Fruit fly (Drosophila melanogaster) whole organism, embryonic: ENCODE data around the gene CG11456.

ENCODE experiments used
- Adf1 ChIP-seq: fragments of 200-800 bp; sonication (Bioruptor generic); IDR thresholded peaks from 2 replicates; pipeline ENCODE4 v1.3.6; 2022; ENCODE audit warnings: missing biosample characterization, missing genetic modification characterization
- Aef1 ChIP-seq: fragments of 200-800 bp; sonication (Bioruptor generic); IDR thresholded peaks from 3 replicates; pipeline ENCODE4 v1.3.6; 2022; ENCODE audit warnings: missing biosample characterization, missing genetic modification characterization
- Blimp-1 ChIP-seq: fragments of 200-800 bp; sonication (Bioruptor generic); optimal IDR thresholded peaks from 3 replicates; lab custom pipeline; 2018; ENCODE audit warnings: missing biosample characterization, missing genetic modification characterization, mild to moderate bottlenecking, moderate library complexity, missing genetic modification reagents
- CG1024 ChIP-seq: fragments of 200-800 bp; sonication (Bioruptor generic); IDR thresholded peaks from 2 replicates; pipeline ENCODE4 v1.3.6; 2022; ENCODE audit warnings: missing biosample characterization, missing genetic modification characterization
- CG11093 ChIP-seq: fragments of 200-800 bp; sonication (Bioruptor generic); IDR thresholded peaks from 3 replicates; pipeline ENCODE4 v1.3.6; 2022; ENCODE audit warnings: missing biosample characterization, missing genetic modification characterization
- CG11504 ChIP-seq: fragments of 200-800 bp; sonication (Bioruptor generic); optimal IDR thresholded peaks from 3 replicates; lab custom pipeline; 2019; ENCODE audit warnings: missing biosample characterization, mild to moderate bottlenecking, missing genetic modification characterization, moderate library complexity
- CG12104 ChIP-seq: fragments of 200-800 bp; sonication (Bioruptor generic); optimal IDR thresholded peaks from 3 replicates; lab custom pipeline; 2016; ENCODE audit warnings: missing biosample characterization, missing genetic modification characterization
- CG13775 ChIP-seq: fragments of 200-800 bp; sonication (Bioruptor generic); optimal IDR thresholded peaks from 3 replicates; lab custom pipeline; 2017; ENCODE audit warnings: missing biosample characterization, mild to moderate bottlenecking, missing genetic modification characterization
- CG14441 ChIP-seq: fragments of 200-800 bp; sonication (Bioruptor generic); IDR thresholded peaks from 2 replicates; pipeline ENCODE4 v1.3.6; 2022; ENCODE audit warnings: missing biosample characterization, missing genetic modification characterization
- CG17912 ChIP-seq: fragments of 200-800 bp; sonication (Bioruptor generic); optimal IDR thresholded peaks from 2 replicates; lab custom pipeline; 2018; ENCODE audit warnings: missing biosample characterization, mild to moderate bottlenecking, missing genetic modification characterization
- CG18599 ChIP-seq: fragments of 200-800 bp; sonication (Bioruptor generic); optimal IDR thresholded peaks from 3 replicates; lab custom pipeline; 2017; ENCODE audit warnings: missing biosample characterization, missing genetic modification characterization, mild to moderate bottlenecking, moderate library complexity, missing genetic modification reagents
- CG31388 ChIP-seq: fragments of 200-800 bp; sonication (Bioruptor generic); optimal IDR thresholded peaks from 2 replicates; lab custom pipeline; 2016; ENCODE audit warnings: missing biosample characterization, missing genetic modification characterization
- CG33213 ChIP-seq: fragments of 200-800 bp; sonication (Bioruptor generic); optimal IDR thresholded peaks from 3 replicates; lab custom pipeline; 2016; ENCODE audit warnings: missing biosample characterization, missing genetic modification characterization
- CG3726 ChIP-seq: fragments of 200-800 bp; sonication (Bioruptor generic); IDR thresholded peaks from 3 replicates; pipeline ENCODE4, ENCODE4 v1.3.6; 2022; ENCODE audit warnings: missing biosample characterization, missing genetic modification characterization
- CG4730 ChIP-seq: fragments of 200-800 bp; sonication (Bioruptor generic); IDR thresholded peaks from 2 replicates; pipeline ENCODE4 v1.3.6; 2022; ENCODE audit warnings: missing biosample characterization, missing genetic modification characterization
- CG6254 ChIP-seq: fragments of 200-800 bp; sonication (Bioruptor generic); optimal IDR thresholded peaks from 3 replicates; lab custom pipeline; 2017; ENCODE audit warnings: mild to moderate bottlenecking, missing biosample characterization, missing genetic modification reagents, missing genetic modification characterization
- CG9215 ChIP-seq: fragments of 200-800 bp; sonication (Bioruptor generic); IDR thresholded peaks from 2 replicates; pipeline ENCODE4 v1.3.6; 2022; ENCODE audit warnings: missing biosample characterization, missing genetic modification characterization
- CG9437 ChIP-seq: fragments of 200-800 bp; sonication (Bioruptor generic); optimal IDR thresholded peaks from 2 replicates; lab custom pipeline; 2018; ENCODE audit warnings: missing biosample characterization, mild to moderate bottlenecking, missing genetic modification characterization
- Dek ChIP-seq: fragments of 200-800 bp; sonication (Bioruptor generic); optimal IDR thresholded peaks from 3 replicates; lab custom pipeline; 2019; ENCODE audit warnings: missing biosample characterization, mild to moderate bottlenecking, missing genetic modification characterization, moderate library complexity
- Fer2 ChIP-seq: fragments of 200-800 bp; sonication (Bioruptor generic); optimal IDR thresholded peaks from 2 replicates; lab custom pipeline; 2018; ENCODE audit warnings: missing biosample characterization, mild to moderate bottlenecking, missing genetic modification characterization, moderate library complexity
- HLH3B ChIP-seq: fragments of 200-800 bp; sonication (Bioruptor generic); IDR thresholded peaks from 2 replicates; pipeline ENCODE4 v1.3.6; 2022; ENCODE audit warnings: missing biosample characterization, missing genetic modification characterization
- Hr78 ChIP-seq, 2 experiments: fragments of 200-800 bp in 1 of 2; fragments of >200 bp in 1 of 2; sonication (Bioruptor generic) in 1 of 2; optimal IDR thresholded peaks; 2 replicates each; lab custom pipeline; 2017 to 2019; ENCODE audit warnings: missing biosample characterization in 2 of 2, missing genetic modification characterization in 2 of 2, mild to moderate bottlenecking in 1 of 2, moderate library complexity in 1 of 2
- Hsf ChIP-seq: fragments of 200-800 bp; sonication (Bioruptor generic); optimal IDR thresholded peaks from 3 replicates; lab custom pipeline; 2016; ENCODE audit warnings: missing biosample characterization, missing genetic modification characterization
- MESR4 ChIP-seq: fragments of 200-800 bp; sonication (Bioruptor generic); optimal IDR thresholded peaks from 2 replicates; lab custom pipeline; 2018; ENCODE audit warnings: missing biosample characterization, mild to moderate bottlenecking, missing genetic modification characterization, moderate library complexity
- MTF-1 ChIP-seq: fragments of 200-800 bp; sonication (Bioruptor generic); optimal IDR thresholded peaks from 2 replicates; lab custom pipeline; 2018; ENCODE audit warnings: missing biosample characterization, mild to moderate bottlenecking, missing genetic modification characterization, borderline replicate concordance
- Pdp1 ChIP-seq, 2 experiments: fragments of 200-800 bp; sonication (Bioruptor generic); optimal IDR thresholded peaks; 3 replicates each; lab custom pipeline; 2016; ENCODE audit warnings: missing biosample characterization in 2 of 2, missing genetic modification characterization in 2 of 2, mild to moderate bottlenecking in 1 of 2, moderate library complexity in 1 of 2
- Rx ChIP-seq: fragments of 200-800 bp; sonication (Bioruptor generic); IDR thresholded peaks from 2 replicates; pipeline ENCODE4 v1.3.6; 2022; ENCODE audit warnings: missing biosample characterization, missing genetic modification characterization
- Stat92E ChIP-seq, 3 experiments: fragments of >200 bp in 2 of 3; fragments of 200-800 bp in 1 of 3; sonication (Bioruptor generic) in 1 of 3; optimal IDR thresholded peaks; 2 replicates each; lab custom pipeline; 2017 to 2019; ENCODE audit warnings: missing biosample characterization in 3 of 3, missing genetic modification characterization in 3 of 3, mild to moderate bottlenecking in 1 of 3, moderate library complexity in 1 of 3
- bcd ChIP-seq: fragments of 200-800 bp; sonication (Bioruptor generic); optimal IDR thresholded peaks from 2 replicates; lab custom pipeline; 2017; ENCODE audit warnings: missing biosample characterization, mild to moderate bottlenecking, missing genetic modification characterization
- chif ChIP-seq, 2 experiments: fragments of 200-800 bp; sonication (Bioruptor generic); optimal IDR thresholded peaks; 3 replicates each; lab custom pipeline; 2016; ENCODE audit warnings: missing biosample characterization in 2 of 2, missing genetic modification characterization in 2 of 2
- chinmo ChIP-seq: fragments of 200-800 bp; sonication (Bioruptor generic); IDR thresholded peaks from 4 replicates; pipeline ENCODE4 v1.3.6; 2022; ENCODE audit warnings: missing biosample characterization, missing genetic modification characterization; ENCODE audit not compliant: partially characterized antibody
- corto ChIP-seq: fragments of 200-800 bp; sonication (Bioruptor generic); optimal IDR thresholded peaks from 2 replicates; lab custom pipeline; 2016; ENCODE audit warnings: missing biosample characterization, mild to moderate bottlenecking, missing genetic modification characterization, moderate library complexity
- crc ChIP-seq: fragments of 200-800 bp; sonication (Bioruptor generic); optimal IDR thresholded peaks from 2 replicates; lab custom pipeline; 2016; ENCODE audit warnings: missing biosample characterization, missing genetic modification characterization
- croc ChIP-seq: fragments of 200-800 bp; sonication (Bioruptor generic); conservative IDR thresholded peaks from 3 replicates; pipeline ENCODE4 v1.3.6; 2022; ENCODE audit warnings: missing biosample characterization, missing genetic modification characterization
- dmrt11E ChIP-seq: fragments of 200-800 bp; sonication (Bioruptor generic); optimal IDR thresholded peaks from 3 replicates; lab custom pipeline; 2018; ENCODE audit warnings: missing biosample characterization, mild to moderate bottlenecking, missing genetic modification characterization, moderate library complexity
- gcm ChIP-seq: fragments of 200-800 bp; sonication (Bioruptor generic); optimal IDR thresholded peaks from 2 replicates; lab custom pipeline; 2019; ENCODE audit warnings: missing biosample characterization, mild to moderate bottlenecking, missing genetic modification characterization, moderate library complexity
- grau ChIP-seq: fragments of 200-800 bp; optimal IDR thresholded peaks from 3 replicates; lab custom pipeline; 2019; ENCODE audit warnings: missing biosample characterization, mild to moderate bottlenecking, missing genetic modification characterization, moderate library complexity
- ken ChIP-seq: fragments of 200-800 bp; sonication (Bioruptor generic); IDR thresholded peaks from 3 replicates; pipeline ENCODE4 v1.3.6; 2022; ENCODE audit warnings: missing biosample characterization, missing genetic modification characterization
- kni ChIP-seq: fragments of 200-800 bp; sonication (Bioruptor generic); optimal IDR thresholded peaks from 3 replicates; lab custom pipeline; 2017; ENCODE audit warnings: mild to moderate bottlenecking, missing biosample characterization, missing genetic modification reagents, missing genetic modification characterization
- lab ChIP-seq: fragments of 200-800 bp; sonication (Bioruptor generic); optimal IDR thresholded peaks from 3 replicates; lab custom pipeline; 2017; ENCODE audit warnings: missing biosample characterization, missing genetic modification characterization, mild to moderate bottlenecking, moderate library complexity, missing genetic modification reagents
- scrt ChIP-seq: fragments of 200-800 bp; sonication (Bioruptor generic); optimal IDR thresholded peaks from 2 replicates; lab custom pipeline; 2018; ENCODE audit warnings: missing biosample characterization, mild to moderate bottlenecking, missing genetic modification characterization, moderate library complexity
- slou ChIP-seq: fragments of 200-800 bp; sonication (Bioruptor generic); optimal IDR thresholded peaks from 3 replicates; lab custom pipeline; 2016; ENCODE audit warnings: missing biosample characterization, missing genetic modification characterization
- slp2 ChIP-seq: fragments of 200-800 bp; sonication (Bioruptor generic); optimal IDR thresholded peaks from 2 replicates; lab custom pipeline; 2016; ENCODE audit warnings: missing biosample characterization, missing genetic modification characterization
- sr ChIP-seq: fragments of 200-800 bp; sonication (Bioruptor generic); IDR thresholded peaks from 3 replicates; pipeline ENCODE4 v1.3.6; 2022; ENCODE audit warnings: missing biosample characterization, missing genetic modification characterization
- sug ChIP-seq: fragments of 200-800 bp; optimal IDR thresholded peaks from 2 replicates; lab custom pipeline; 2019; ENCODE audit warnings: missing biosample characterization, mild to moderate bottlenecking, missing genetic modification characterization, moderate library complexity
- tx ChIP-seq: fragments of 200-800 bp; sonication (Bioruptor generic); optimal IDR thresholded peaks from 2 replicates; lab custom pipeline; 2016; ENCODE audit warnings: missing biosample characterization, missing genetic modification characterization
- zfh2 ChIP-seq: fragments of 200-800 bp; sonication (Bioruptor generic); optimal IDR thresholded peaks from 2 replicates; lab custom pipeline; 2016; ENCODE audit warnings: missing biosample characterization, missing genetic modification characterization

Gene CG11456

DNA sequence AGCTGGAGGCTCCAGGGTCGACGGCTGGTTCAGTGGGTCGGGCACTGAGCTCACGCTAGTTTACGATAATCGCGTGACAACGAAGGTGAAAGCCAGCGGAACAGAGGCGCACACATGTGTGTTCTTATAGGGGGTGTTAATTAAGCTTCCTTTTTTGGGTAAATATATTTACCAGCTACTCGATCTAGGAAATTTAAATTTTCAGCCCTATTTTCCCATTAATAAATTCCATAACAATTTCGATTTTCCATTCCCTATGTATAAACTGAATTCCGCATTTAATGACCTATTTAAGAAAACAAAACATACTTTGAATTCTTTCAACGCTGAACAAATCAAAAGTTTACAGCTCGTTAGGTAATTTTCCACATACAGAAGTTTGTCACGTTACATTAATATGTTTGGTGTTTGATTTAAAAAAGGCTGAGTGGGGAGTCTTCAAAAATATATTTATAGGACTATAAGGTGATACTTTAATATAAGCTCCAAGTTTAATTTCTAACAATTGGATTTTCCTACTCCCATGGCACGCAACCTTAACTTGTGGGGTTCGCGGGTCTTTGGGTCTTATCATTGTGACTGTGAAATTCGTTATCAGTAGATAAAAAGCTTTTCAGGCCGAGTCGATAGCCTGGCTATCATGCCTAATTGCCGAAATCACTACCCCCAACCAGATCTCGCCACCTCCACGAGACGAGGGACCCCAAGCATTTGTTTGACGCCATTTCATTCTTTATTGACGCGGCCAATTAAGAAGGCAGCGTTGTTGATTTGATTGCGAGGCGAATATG, 4.6 kb upstream of the CG11456 start, which contains the start of gene CG13255 (continued):
- TF ChIP-seq Dek (tag; lab: Kevin White, UChicago) (peak; percentile 48), Adf1 (GFP tag; lab: Robert Waterston, UW) (peak; percentile 10; the same call in 1 of the 2 replicates), ken (no peak), Rx (GFP tag; lab: Robert Waterston, UW) (no peak), tx (GFP tag; lab: Kevin White, UChicago) (peak; percentile 13), corto (no peak), chif (GFP tag; optimal IDR thresholded peaks at IDR 0.05; lab: Kevin White, UChicago) (peak in 1 of 2 experiments; percentile 29), CG12104 (GFP tag; lab: Kevin White, UChicago) (peak; percentile 49), CG11093 (GFP tag; lab: Robert Waterston, UW) (no peak), grau (tag; lab: Kevin White, UChicago) (peak; percentile 70), CG4730 (no peak), CG6254 (GFP tag; lab: Kevin White, UChicago) (no peak)
- TF ChIP-seq, all 482 proteins: peak for 144

DNA sequence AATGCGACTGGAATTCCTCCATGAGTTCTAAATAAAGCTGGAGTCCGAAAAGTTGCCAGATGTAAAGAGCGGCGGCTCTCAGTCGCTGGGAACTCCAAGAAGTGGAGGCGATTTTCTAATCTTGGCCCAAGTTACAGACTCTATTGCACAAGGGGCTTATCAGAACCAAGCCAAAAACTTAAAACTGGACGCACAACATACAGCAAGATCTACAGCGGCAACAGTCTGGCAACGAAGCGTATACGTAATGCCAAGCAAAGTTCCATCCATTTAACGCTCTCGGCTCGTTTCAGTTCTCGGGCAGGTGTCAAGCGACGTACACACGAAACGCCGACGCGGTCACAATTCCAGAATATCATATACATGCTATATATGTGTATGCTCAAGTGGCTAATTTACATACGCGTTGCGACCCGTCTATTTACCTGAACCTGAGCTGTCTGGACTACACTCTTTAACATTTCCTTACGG, 3.9 kb upstream of the CG11456 start:
- TF ChIP-seq CG11504 (tag; lab: Kevin White, UChicago) (no peak), lab (GFP tag; lab: Kevin White, UChicago) (no peak), CG18599 (GFP tag; lab: Kevin White, UChicago) (peak; percentile 17), CG31388 (GFP tag; lab: Kevin White, UChicago) (no peak), MESR4 (GFP tag; lab: Kevin White, UChicago) (no peak), Stat92E (GFP tag; optimal IDR thresholded peaks at IDR 0.05; lab: Kevin White, UChicago) (no peak), Fer2 (tag; lab: Kevin White, UChicago) (no peak), sr (no peak), croc (GFP tag; lab: Robert Waterston, UW) (no peak), slou (GFP tag; lab: Kevin White, UChicago) (no peak), CG3726 (GFP tag; lab: Robert Waterston, UW) (no peak), scrt (GFP tag; lab: Kevin White, UChicago) (no peak), kni (GFP tag; lab: Kevin White, UChicago) (no peak), MTF-1 (GFP tag; lab: Kevin White, UChicago) (no peak), CG13775 (GFP tag; lab: Kevin White, UChicago) (no peak), Hr78 (GFP tag; optimal IDR thresholded peaks at IDR 0.05; lab: Kevin White, UChicago) (no peak), Aef1 (GFP tag; lab: Robert Waterston, UW) (no peak), CG17912 (GFP tag; lab: Kevin White, UChicago) (no peak), CG14441 (no peak), slp2 (GFP tag; lab: Kevin White, UChicago) (no peak), HLH3B (no peak), CG33213 (GFP tag; lab: Kevin White, UChicago) (no peak), crc (GFP tag; lab: Kevin White, UChicago) (no peak), gcm (GFP tag; lab: Kevin White, UChicago) (no peak), CG9215 (GFP tag; lab: Robert Waterston, UW) (no peak), CG9437 (GFP tag; lab: Kevin White, UChicago) (peak; percentile 29), Pdp1 (GFP tag; optimal IDR thresholded peaks at IDR 0.05; lab: Kevin White, UChicago) (peak in 1 of 2 experiments; percentile 89), Hsf (no peak), sug (tag; lab: Kevin White, UChicago) (peak; percentile 55), bcd (no peak), zfh2 (GFP tag; lab: Kevin White, UChicago) (no peak), Blimp-1 (GFP tag; lab: Kevin White, UChicago) (no peak), CG1024 (GFP tag; lab: Robert Waterston, UW) (no peak), chinmo (GFP tag; lab: Robert Waterston, UW) (peak; percentile 57; the same call in 1 of the 4 replicates), dmrt11E (tag; lab: Kevin White, UChicago) (no peak)
